Fruit fly (Drosophila melanogaster) whole organism, wandering third instar larva: ENCODE measurements around the gene CG13306.

Experiments
- CG9705 ChIP-seq: fragments of 200-800 bp; sonication (Bioruptor generic); optimal IDR thresholded peaks from 2 replicates; lab custom pipeline; 2018; ENCODE audit warnings: missing biosample characterization, mild to moderate bottlenecking, missing genetic modification characterization
- h ChIP-seq: fragments of 200-800 bp; sonication (Bioruptor generic); optimal IDR thresholded peaks from 3 replicates; lab custom pipeline; 2016; ENCODE audit warnings: missing biosample characterization, mild to moderate bottlenecking, missing genetic modification characterization
- rgr ChIP-seq: fragments of 200-800 bp; sonication (Bioruptor generic); optimal IDR thresholded peaks from 3 replicates; lab custom pipeline; 2016; ENCODE audit warnings: missing biosample characterization, mild to moderate bottlenecking, missing genetic modification characterization
- woc ChIP-seq: sonication (Bioruptor generic); optimal IDR thresholded peaks from 2 replicates; lab custom pipeline; 2016; ENCODE audit warnings: missing biosample characterization, mild to moderate bottlenecking, missing genetic modification characterization

- TF ChIP-seq h (GFP tag; lab: Kevin White, UChicago) (no peak), woc (no peak), CG9705 (GFP tag; lab: Kevin White, UChicago) (no peak), rgr (no peak)
Measured at dm6 chr3L:8729565-8729964, 20.0 kb downstream of the CG13306 start, which contains the start of gene Cp19.
